Fruit fly (Drosophila melanogaster) whole organism, embryonic: ENCODE measurements around the gene bark.

Source experiments
- Aef1 ChIP-seq: fragments of 200-800 bp; sonication (Bioruptor generic); IDR thresholded peaks from 3 replicates; pipeline ENCODE4 v1.3.6; 2022; ENCODE audit warnings: missing biosample characterization, missing genetic modification characterization
- CG10209 ChIP-seq: fragments of 200-800 bp; sonication (Bioruptor generic); optimal IDR thresholded peaks from 3 replicates; lab custom pipeline; 2017; ENCODE audit warnings: missing biosample characterization, mild to moderate bottlenecking, missing genetic modification characterization, missing genetic modification reagents
- CG10321 ChIP-seq: fragments of 200-800 bp; sonication (Bioruptor generic); IDR thresholded peaks from 2 replicates; pipeline ENCODE4 v1.3.6; 2022; ENCODE audit warnings: missing biosample characterization, missing genetic modification characterization
- CG12155 ChIP-seq: fragments of 200-800 bp; sonication (Bioruptor generic); optimal IDR thresholded peaks from 3 replicates; lab custom pipeline; 2016; ENCODE audit warnings: missing biosample characterization, missing genetic modification characterization
- CG12219 ChIP-seq: fragments of 200-800 bp; sonication (Bioruptor generic); optimal IDR thresholded peaks from 3 replicates; lab custom pipeline; 2018; ENCODE audit warnings: missing biosample characterization, mild to moderate bottlenecking, missing genetic modification characterization
- CG14050 ChIP-seq: fragments of 200-800 bp; sonication (Bioruptor generic); IDR thresholded peaks from 3 replicates; pipeline ENCODE4 v1.3.6; 2022; ENCODE audit warnings: missing biosample characterization, missing genetic modification characterization
- CG14441 ChIP-seq: fragments of 200-800 bp; sonication (Bioruptor generic); IDR thresholded peaks from 2 replicates; pipeline ENCODE4 v1.3.6; 2022; ENCODE audit warnings: missing biosample characterization, missing genetic modification characterization
- CG15011 ChIP-seq: fragments of 200-800 bp; sonication (Bioruptor generic); optimal IDR thresholded peaks from 3 replicates; lab custom pipeline; 2018; ENCODE audit warnings: missing biosample characterization, mild to moderate bottlenecking, missing genetic modification characterization
- CG17912 ChIP-seq: fragments of 200-800 bp; sonication (Bioruptor generic); optimal IDR thresholded peaks from 2 replicates; lab custom pipeline; 2018; ENCODE audit warnings: missing biosample characterization, mild to moderate bottlenecking, missing genetic modification characterization
- CG2120 ChIP-seq: fragments of 200-800 bp; sonication (Bioruptor generic); optimal IDR thresholded peaks from 3 replicates; lab custom pipeline; 2016; ENCODE audit warnings: missing biosample characterization, missing genetic modification characterization
- CG2875 ChIP-seq: fragments of 200-800 bp; sonication (Bioruptor generic); optimal IDR thresholded peaks from 2 replicates; lab custom pipeline; 2017; ENCODE audit warnings: missing biosample characterization, mild to moderate bottlenecking, missing genetic modification characterization, missing genetic modification reagents
- CG3065 ChIP-seq: fragments of 200-800 bp; sonication (Bioruptor generic); optimal IDR thresholded peaks from 2 replicates; lab custom pipeline; 2016; ENCODE audit warnings: missing biosample characterization, missing genetic modification characterization
- CG31224 ChIP-seq: fragments of 200-800 bp; sonication (Bioruptor generic); IDR thresholded peaks from 2 replicates; pipeline ENCODE4 v1.3.6; 2022; ENCODE audit warnings: missing biosample characterization, missing genetic modification characterization
- CG31441 ChIP-seq: fragments of 200-800 bp; sonication (Bioruptor generic); IDR thresholded peaks from 2 replicates; pipeline ENCODE4 v1.3.6; 2022; ENCODE audit warnings: missing biosample characterization, missing genetic modification characterization
- CG32767 ChIP-seq: fragments of 200-800 bp; sonication (Bioruptor generic); IDR thresholded peaks from 2 replicates; pipeline ENCODE4 v1.3.6; 2022; ENCODE audit warnings: missing biosample characterization, missing genetic modification characterization
- CG3726 ChIP-seq: fragments of 200-800 bp; sonication (Bioruptor generic); IDR thresholded peaks from 3 replicates; pipeline ENCODE4, ENCODE4 v1.3.6; 2022; ENCODE audit warnings: missing biosample characterization, missing genetic modification characterization
- CG4328 ChIP-seq: fragments of 200-800 bp; sonication (Bioruptor generic); optimal IDR thresholded peaks from 3 replicates; lab custom pipeline; 2017; ENCODE audit warnings: missing biosample characterization, missing genetic modification reagents, missing genetic modification characterization
- CG4730 ChIP-seq: fragments of 200-800 bp; sonication (Bioruptor generic); IDR thresholded peaks from 2 replicates; pipeline ENCODE4 v1.3.6; 2022; ENCODE audit warnings: missing biosample characterization, missing genetic modification characterization
- CG4854 ChIP-seq: fragments of 200-800 bp; sonication (Bioruptor generic); optimal IDR thresholded peaks from 2 replicates; lab custom pipeline; 2016; ENCODE audit warnings: missing biosample characterization, missing genetic modification characterization, inconsistent platforms
- CG6854 ChIP-seq: fragments of 200-800 bp; sonication (Bioruptor generic); optimal IDR thresholded peaks from 3 replicates; lab custom pipeline; 2017; ENCODE audit warnings: missing biosample characterization, mild to moderate bottlenecking, missing genetic modification characterization
- CG7839 ChIP-seq: fragments of 200-800 bp; sonication (Bioruptor generic); optimal IDR thresholded peaks from 3 replicates; lab custom pipeline; 2018; ENCODE audit warnings: missing biosample characterization, mild to moderate bottlenecking, missing genetic modification characterization, moderate library complexity
- CG8765 ChIP-seq: fragments of 200-800 bp; sonication (Bioruptor generic); IDR thresholded peaks from 2 replicates; pipeline ENCODE4 v1.3.6; 2022; ENCODE audit warnings: missing biosample characterization, missing genetic modification characterization
- CG8944 ChIP-seq: fragments of 200-800 bp; sonication (Bioruptor generic); optimal IDR thresholded peaks from 3 replicates; lab custom pipeline; 2016; ENCODE audit warnings: missing biosample characterization, missing genetic modification characterization
- CG9876 ChIP-seq: fragments of 200-800 bp; sonication (Bioruptor generic); optimal IDR thresholded peaks from 2 replicates; lab custom pipeline; 2016; ENCODE audit warnings: missing biosample characterization, missing genetic modification characterization
- CTCF ChIP-seq: fragments of 200-800 bp; sonication (Bioruptor generic); optimal IDR thresholded peaks from 2 replicates; lab custom pipeline; 2017; ENCODE audit warnings: missing biosample characterization, mild to moderate bottlenecking, missing genetic modification characterization, moderate library complexity
- Deaf1 ChIP-seq: fragments of 200-800 bp; optimal IDR thresholded peaks from 3 replicates; lab custom pipeline; 2019; ENCODE audit warnings: missing biosample characterization, mild to moderate bottlenecking, missing genetic modification characterization, moderate library complexity
- Fer1 ChIP-seq: fragments of 200-800 bp; sonication (Bioruptor generic); optimal IDR thresholded peaks from 2 replicates; lab custom pipeline; 2017; ENCODE audit warnings: missing biosample characterization, mild to moderate bottlenecking, missing genetic modification characterization
- Fer2 ChIP-seq: fragments of 200-800 bp; sonication (Bioruptor generic); optimal IDR thresholded peaks from 2 replicates; lab custom pipeline; 2018; ENCODE audit warnings: missing biosample characterization, mild to moderate bottlenecking, missing genetic modification characterization, moderate library complexity
- Fer3 ChIP-seq: fragments of 200-800 bp; sonication (Bioruptor generic); optimal IDR thresholded peaks from 2 replicates; lab custom pipeline; 2018; ENCODE audit warnings: missing biosample characterization, mild to moderate bottlenecking, missing genetic modification characterization, moderate library complexity
- GATAe ChIP-seq: fragments of 200-800 bp; sonication (Bioruptor generic); conservative IDR thresholded peaks from 2 replicates; pipeline ENCODE4 v1.3.6; 2022; ENCODE audit warnings: missing biosample characterization, missing genetic modification characterization
- Gug ChIP-seq: fragments of 200-800 bp; sonication (Bioruptor generic); IDR thresholded peaks from 4 replicates; pipeline ENCODE4 v1.3.6; 2022; ENCODE audit warnings: missing biosample characterization, missing genetic modification characterization
- Hey ChIP-seq: fragments of 200-800 bp; sonication (Bioruptor generic); optimal IDR thresholded peaks from 3 replicates; lab custom pipeline; 2018; ENCODE audit warnings: missing biosample characterization, mild to moderate bottlenecking, missing genetic modification characterization
- Mes4 ChIP-seq: fragments of 200-800 bp; sonication (Bioruptor generic); optimal IDR thresholded peaks from 2 replicates; lab custom pipeline; 2016; ENCODE audit warnings: missing biosample characterization, missing genetic modification characterization
- Neu2 ChIP-seq: fragments of 200-800 bp; sonication (Bioruptor generic); optimal IDR thresholded peaks from 3 replicates; lab custom pipeline; 2016; ENCODE audit warnings: missing biosample characterization, missing genetic modification characterization, borderline replicate concordance
- Nf-YC ChIP-seq: fragments of 200-800 bp; optimal IDR thresholded peaks from 3 replicates; lab custom pipeline; 2019; ENCODE audit warnings: missing biosample characterization, mild to moderate bottlenecking, missing genetic modification characterization, moderate library complexity
- Oaz ChIP-seq: fragments of 200-800 bp; sonication (Bioruptor generic); IDR thresholded peaks from 2 replicates; pipeline ENCODE4 v1.3.6; 2022; ENCODE audit warnings: missing biosample characterization, missing genetic modification characterization
- Poxn ChIP-seq: fragments of 200-800 bp; sonication (Bioruptor generic); IDR thresholded peaks from 2 replicates; pipeline ENCODE4 v1.3.6; 2022; ENCODE audit warnings: missing biosample characterization, missing genetic modification characterization
- Rfx ChIP-seq: fragments of 200-800 bp; sonication (Bioruptor generic); IDR thresholded peaks from 2 replicates; pipeline ENCODE4 v1.3.6; 2022; ENCODE audit warnings: missing biosample characterization, missing genetic modification characterization
- abd-A ChIP-seq: fragments of 200-800 bp; sonication (Bioruptor generic); optimal IDR thresholded peaks from 3 replicates; lab custom pipeline; 2019; ENCODE audit warnings: missing biosample characterization, mild to moderate bottlenecking, missing genetic modification characterization, moderate library complexity
- ac ChIP-seq: fragments of 200-800 bp; sonication (Bioruptor generic); optimal IDR thresholded peaks from 3 replicates; lab custom pipeline; 2017; ENCODE audit warnings: missing biosample characterization, mild to moderate bottlenecking, missing genetic modification characterization
- ap ChIP-seq: fragments of 200-800 bp; sonication (Bioruptor generic); IDR thresholded peaks from 2 replicates; pipeline ENCODE4 v1.3.6; 2022; ENCODE audit warnings: missing biosample characterization, missing genetic modification characterization
- dmrt99B ChIP-seq: fragments of 200-800 bp; sonication (Bioruptor generic); optimal IDR thresholded peaks from 2 replicates; lab custom pipeline; 2018; ENCODE audit warnings: missing biosample characterization, mild to moderate bottlenecking, missing genetic modification characterization, moderate library complexity
- ewg ChIP-seq: fragments of 200-800 bp; sonication (Bioruptor generic); optimal IDR thresholded peaks from 3 replicates; lab custom pipeline; 2017; ENCODE audit warnings: mild to moderate bottlenecking, missing biosample characterization, missing genetic modification reagents, missing genetic modification characterization
- gem ChIP-seq: fragments of 200-800 bp; sonication (Bioruptor generic); optimal IDR thresholded peaks from 2 replicates; lab custom pipeline; 2019; ENCODE audit warnings: missing biosample characterization, mild to moderate bottlenecking, missing genetic modification characterization, moderate library complexity
- ind ChIP-seq: fragments of 200-800 bp; sonication (Bioruptor generic); optimal IDR thresholded peaks from 3 replicates; lab custom pipeline; 2016; ENCODE audit warnings: missing biosample characterization, missing genetic modification characterization
- ken ChIP-seq: fragments of 200-800 bp; sonication (Bioruptor generic); IDR thresholded peaks from 3 replicates; pipeline ENCODE4 v1.3.6; 2022; ENCODE audit warnings: missing biosample characterization, missing genetic modification characterization
- nom ChIP-seq: fragments of 200-800 bp; sonication (Bioruptor generic); optimal IDR thresholded peaks from 2 replicates; lab custom pipeline; 2017; ENCODE audit warnings: missing biosample characterization, missing genetic modification characterization, mild to moderate bottlenecking, moderate library complexity, missing genetic modification reagents
- shn ChIP-seq: fragments of 200-800 bp; sonication (Bioruptor generic); optimal IDR thresholded peaks from 3 replicates; lab custom pipeline; 2016; ENCODE audit warnings: missing biosample characterization, missing genetic modification characterization
- vvl ChIP-seq: fragments of 200-800 bp; sonication (Bioruptor generic); IDR thresholded peaks from 2 replicates; pipeline ENCODE4 v1.3.6; 2022; ENCODE audit warnings: missing biosample characterization, missing genetic modification characterization
- wdn ChIP-seq: fragments of 200-800 bp; sonication (Bioruptor generic); IDR thresholded peaks from 2 replicates; pipeline ENCODE4 v1.3.6; 2022; ENCODE audit warnings: missing biosample characterization, missing genetic modification characterization
- wor ChIP-seq: fragments of 200-800 bp; sonication (Bioruptor generic); IDR thresholded peaks from 2 replicates; pipeline ENCODE4 v1.3.6; 2022; ENCODE audit warnings: missing biosample characterization, missing genetic modification characterization
- zfh2 ChIP-seq: fragments of 200-800 bp; sonication (Bioruptor generic); optimal IDR thresholded peaks from 2 replicates; lab custom pipeline; 2016; ENCODE audit warnings: missing biosample characterization, missing genetic modification characterization

The bark gene

dm6 chr2L:3786246-3786645 is 721 bp upstream of the bark start (continued):
- TF ChIP-seq CG2875, result peak; percentile 82
- TF ChIP-seq vvl (GFP tag; lab: Robert Waterston, UW), result peak; percentile 94
- peak; percentile 78 for TF ChIP-seq CG14441 (GFP tag; lab: Robert Waterston, UW)
- TF ChIP-seq wor (GFP tag; lab: Robert Waterston, UW), result peak; percentile 70
- peak; percentile 31 for TF ChIP-seq zfh2 (GFP tag; lab: Kevin White, UChicago)
- peak; percentile 62 for TF ChIP-seq ewg (GFP tag; lab: Kevin White, UChicago)
- peak; percentile 43 for TF ChIP-seq CG12155 (GFP tag; lab: Kevin White, UChicago)
- peak; percentile 6 for TF ChIP-seq Fer2 (tag; lab: Kevin White, UChicago)
- peak; percentile 77; the same call in 1 of the 3 replicates for TF ChIP-seq CG3726
- TF ChIP-seq CG31224, result no peak
- TF ChIP-seq Deaf1 (tag; lab: Kevin White, UChicago), result no peak
- TF ChIP-seq CG4854 (GFP tag; lab: Kevin White, UChicago), result peak; percentile 30
- peak; percentile 18; the same call in 1 of the 2 replicates for TF ChIP-seq CG31441 (GFP tag; lab: Robert Waterston, UW)
- peak; percentile 94 for TF ChIP-seq Rfx (GFP tag; lab: Robert Waterston, UW)
- TF ChIP-seq wdn (GFP tag; lab: Robert Waterston, UW), result peak; percentile 39; the same call in 1 of the 2 replicates
- TF ChIP-seq CG12219, result peak; percentile 55
- TF ChIP-seq Fer3 (tag; lab: Kevin White, UChicago), result peak; percentile 54
- peak; percentile 53 for TF ChIP-seq CG8765 (GFP tag; lab: Robert Waterston, UW)
- peak; percentile 79 for TF ChIP-seq CG9876 (GFP tag; lab: Kevin White, UChicago)
- TF ChIP-seq Nf-YC, result peak; percentile 37
- peak; percentile 81 for TF ChIP-seq ken (GFP tag; lab: Robert Waterston, UW)
- no peak for TF ChIP-seq CG15011
- TF ChIP-seq CG10209, result peak; percentile 67
- peak; percentile 81 for TF ChIP-seq CG8944
- TF ChIP-seq CG4730 (GFP tag; lab: Robert Waterston, UW), result peak; percentile 82
- TF ChIP-seq CG7839, result peak; percentile 78
- TF ChIP-seq Mes4 (GFP tag; lab: Kevin White, UChicago), result peak; percentile 68
- peak; percentile 76 for TF ChIP-seq Aef1 (GFP tag; lab: Robert Waterston, UW)
- no peak for TF ChIP-seq abd-A
- no peak for TF ChIP-seq Poxn (GFP tag; lab: Robert Waterston, UW)
- peak; percentile 98 for TF ChIP-seq CTCF
- peak; percentile 41; the same call in 2 of the 3 replicates for TF ChIP-seq CG14050
- peak; percentile 72 for TF ChIP-seq gem (tag; lab: Kevin White, UChicago)
- TF ChIP-seq nom (GFP tag; lab: Kevin White, UChicago), result no peak
- peak; percentile 79 for TF ChIP-seq Oaz
- peak; percentile 70 for TF ChIP-seq CG2120
- TF ChIP-seq Hey (tag; lab: Kevin White, UChicago), result no peak
- TF ChIP-seq CG6854, result no peak
- peak; percentile 55 for TF ChIP-seq ind
- TF ChIP-seq Fer1, result peak; percentile 16
- peak; percentile 89 for TF ChIP-seq CG17912 (GFP tag; lab: Kevin White, UChicago)
- peak; percentile 73 for TF ChIP-seq shn (GFP tag; lab: Kevin White, UChicago)
- peak; percentile 80 for TF ChIP-seq Gug (GFP tag; lab: Robert Waterston, UW)
- TF ChIP-seq Neu2 (GFP tag; lab: Kevin White, UChicago), result no peak
- TF ChIP-seq CG10321 (GFP tag; lab: Robert Waterston, UW), result 0 out of 2 replicates have a peak, but pooled peaks have one; percentile 17
- TF ChIP-seq GATAe (GFP tag; lab: Robert Waterston, UW), result no peak
- TF ChIP-seq CG4328 (GFP tag; lab: Kevin White, UChicago), result peak; percentile 23
- TF ChIP-seq ap (GFP tag; lab: Robert Waterston, UW), result peak; percentile 68
- TF ChIP-seq CG3065 (GFP tag; lab: Kevin White, UChicago), result peak; percentile 8
- peak; percentile 56 for TF ChIP-seq dmrt99B (tag; lab: Kevin White, UChicago)
- TF ChIP-seq CG32767 (GFP tag; lab: Robert Waterston, UW), result no peak
- TF ChIP-seq ac (GFP tag; lab: Kevin White, UChicago), result peak; percentile 7
